Fruit fly (Drosophila melanogaster) whole organism: Measurements from ENCODE around the gene Hr83.

Source experiments
- CG8478 ChIP-seq: fragments of >200 bp; optimal IDR thresholded peaks from 2 replicates; lab custom pipeline; 2018; ENCODE audit warnings: inconsistent platforms
- Dll ChIP-seq: fragments of >200 bp; optimal IDR thresholded peaks from 2 replicates; lab custom pipeline; 2017
- EcR ChIP-seq, 2 experiments: fragments of >200 bp; optimal IDR thresholded peaks; 2 replicates each; lab custom pipeline; 2017; ENCODE audit warnings: missing biosample characterization in 2 of 2, missing genetic modification characterization in 2 of 2, missing genetic modification reagents in 2 of 2
- pan ChIP-seq: fragments of >200 bp; optimal IDR thresholded peaks from 2 replicates; lab custom pipeline; 2017
- psq ChIP-seq: fragments of >200 bp; optimal IDR thresholded peaks from 2 replicates; lab custom pipeline; 2017
- usp ChIP-seq: fragments of >200 bp; optimal IDR thresholded peaks from 2 replicates; lab custom pipeline; 2017; ENCODE audit warnings: missing biosample characterization, missing genetic modification characterization, mixed read lengths

DNA sequence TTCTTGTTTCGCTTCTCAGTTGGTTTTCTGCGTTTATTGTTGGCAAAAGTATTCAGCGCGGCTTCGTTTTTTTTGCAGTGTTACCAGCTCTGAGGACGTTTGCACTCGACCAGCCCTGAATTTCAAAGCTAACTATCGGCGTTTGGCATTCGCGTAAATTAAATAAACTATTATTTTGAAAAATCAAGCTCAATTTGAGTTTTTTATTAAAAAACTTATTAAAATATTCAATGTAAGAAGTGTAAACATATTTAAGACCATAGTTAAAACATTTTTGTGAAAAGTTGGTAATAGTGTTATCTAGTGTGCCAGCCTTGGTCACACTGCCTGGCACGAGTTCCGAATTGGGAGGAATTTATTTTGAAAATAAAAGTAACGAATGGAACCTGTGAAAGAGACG, 3.2 kb upstream of the Hr83 start, which contains the start of the genes SmD2 and CG18048:
- TF ChIP-seq usp (no peak), psq (lab: Kevin White, UChicago) (no peak), pan (lab: Kevin White, UChicago) (no peak), CG8478 (lab: Kevin White, UChicago) (no peak), Dll (lab: Kevin White, UChicago) (no peak), EcR (GFP tag; optimal IDR thresholded peaks at IDR 0.05; lab: Kevin White, UChicago) (no peak)
